Fruit fly (Drosophila melanogaster) whole organism, prepupa: ENCODE measurements around the gene CG14507.

ENCODE experiments used
- Blimp-1 ChIP-seq: fragments of 200-800 bp; sonication (Bioruptor generic); optimal IDR thresholded peaks from 3 replicates; lab custom pipeline; 2017; ENCODE audit warnings: missing biosample characterization, missing genetic modification characterization, mild to moderate bottlenecking, moderate library complexity, missing genetic modification reagents
- CG10669 ChIP-seq: fragments of 200-800 bp; sonication (Bioruptor generic); optimal IDR thresholded peaks from 3 replicates; lab custom pipeline; 2018; ENCODE audit warnings: missing biosample characterization, mild to moderate bottlenecking, missing genetic modification characterization, moderate library complexity
- CG11294 ChIP-seq: fragments of 200-800 bp; sonication (Bioruptor generic); IDR thresholded peaks from 2 replicates; pipeline ENCODE4 v1.3.6; 2022; ENCODE audit warnings: missing biosample characterization, missing genetic modification characterization
- CG11762 ChIP-seq: fragments of 200-800 bp; sonication (Bioruptor generic); optimal IDR thresholded peaks from 3 replicates; lab custom pipeline; 2016; ENCODE audit warnings: missing biosample characterization, missing genetic modification characterization; ENCODE audit not compliant: insufficient read depth
- CG1621 ChIP-seq: fragments of 200-800 bp; sonication (Bioruptor generic); optimal IDR thresholded peaks from 3 replicates; lab custom pipeline; 2018; ENCODE audit warnings: missing biosample characterization, mild to moderate bottlenecking, missing genetic modification characterization
- CG3032 ChIP-seq: fragments of 200-800 bp; optimal IDR thresholded peaks from 2 replicates; lab custom pipeline; 2019; ENCODE audit warnings: missing biosample characterization, mild to moderate bottlenecking, missing genetic modification characterization, moderate library complexity
- CG34406 ChIP-seq: fragments of 200-800 bp; sonication (Bioruptor generic); optimal IDR thresholded peaks from 3 replicates; lab custom pipeline; 2016; ENCODE audit warnings: missing biosample characterization, missing genetic modification characterization
- CG4318 ChIP-seq: fragments of 200-800 bp; sonication (Bioruptor generic); optimal IDR thresholded peaks from 3 replicates; lab custom pipeline; 2017; ENCODE audit warnings: missing biosample characterization, mild to moderate bottlenecking, missing genetic modification characterization
- CG6163 ChIP-seq: fragments of 200-800 bp; sonication (Bioruptor generic); IDR thresholded peaks from 3 replicates; pipeline ENCODE4 v1.3.6; 2022; ENCODE audit warnings: missing biosample characterization, missing genetic modification characterization
- CG6276 ChIP-seq: fragments of 200-800 bp; sonication (Bioruptor generic); optimal IDR thresholded peaks from 2 replicates; lab custom pipeline; 2017; ENCODE audit warnings: missing biosample characterization, mild to moderate bottlenecking, missing genetic modification characterization
- CG6808 ChIP-seq: fragments of 200-800 bp; sonication (Bioruptor generic); optimal IDR thresholded peaks from 3 replicates; lab custom pipeline; 2017; ENCODE audit warnings: missing biosample characterization, missing genetic modification characterization, mild to moderate bottlenecking, moderate library complexity, missing genetic modification reagents
- CG7368 ChIP-seq: fragments of 200-800 bp; sonication (Bioruptor generic); optimal IDR thresholded peaks from 3 replicates; lab custom pipeline; 2016; ENCODE audit warnings: missing biosample characterization, missing genetic modification characterization
- CG8319 ChIP-seq: fragments of 200-800 bp; sonication (Bioruptor generic); optimal IDR thresholded peaks from 3 replicates; lab custom pipeline; 2016; ENCODE audit warnings: missing biosample characterization, missing genetic modification characterization
- CG8632 ChIP-seq: fragments of 200-800 bp; sonication (Bioruptor generic); optimal IDR thresholded peaks from 3 replicates; lab custom pipeline; 2016; ENCODE audit warnings: missing biosample characterization, missing genetic modification characterization
- CG9139 ChIP-seq: fragments of 200-800 bp; sonication (Bioruptor generic); optimal IDR thresholded peaks from 3 replicates; lab custom pipeline; 2017; ENCODE audit warnings: missing biosample characterization, mild to moderate bottlenecking, missing genetic modification characterization
- Eip78C ChIP-seq: fragments of 200-800 bp; sonication (Bioruptor generic); peaks from one replicate; lab custom pipeline; 2016; ENCODE audit warnings: missing biosample characterization, missing genetic modification characterization
- Eip93F ChIP-seq: fragments of 200-800 bp; sonication (Bioruptor generic); optimal IDR thresholded peaks from 2 replicates; lab custom pipeline; 2016; ENCODE audit warnings: missing biosample characterization, mild to moderate bottlenecking, missing genetic modification characterization
- Ets96B ChIP-seq: fragments of 200-800 bp; optimal IDR thresholded peaks from 2 replicates; lab custom pipeline; 2019; ENCODE audit warnings: missing biosample characterization, mild to moderate bottlenecking, missing genetic modification characterization, moderate library complexity
- Hr38 ChIP-seq: sonication (Bioruptor generic); optimal IDR thresholded peaks from 2 replicates; lab custom pipeline; 2016; ENCODE audit warnings: missing biosample characterization, missing genetic modification characterization
- Hr39 ChIP-seq: fragments of 200-800 bp; sonication (Bioruptor generic); optimal IDR thresholded peaks from 2 replicates; lab custom pipeline; 2016; ENCODE audit warnings: missing biosample characterization, missing genetic modification characterization
- Met ChIP-seq: fragments of 200-800 bp; sonication (Bioruptor generic); optimal IDR thresholded peaks from 3 replicates; lab custom pipeline; 2016; ENCODE audit warnings: missing biosample characterization, missing genetic modification characterization
- OdsH ChIP-seq: fragments of 200-800 bp; sonication (Bioruptor generic); optimal IDR thresholded peaks from 3 replicates; lab custom pipeline; 2016; ENCODE audit warnings: missing biosample characterization, missing genetic modification characterization
- Smox ChIP-seq: fragments of 200-800 bp; sonication (Bioruptor generic); optimal IDR thresholded peaks from 3 replicates; lab custom pipeline; 2016; ENCODE audit warnings: missing biosample characterization, missing genetic modification characterization
- Sox15 ChIP-seq: fragments of 200-800 bp; sonication (Bioruptor generic); optimal IDR thresholded peaks from 3 replicates; lab custom pipeline; 2016; ENCODE audit warnings: missing biosample characterization, missing genetic modification characterization
- acj6 ChIP-seq: fragments of 200-800 bp; sonication (Bioruptor generic); optimal IDR thresholded peaks from 3 replicates; lab custom pipeline; 2016; ENCODE audit warnings: missing biosample characterization, missing genetic modification characterization
- dac ChIP-seq: fragments of 200-800 bp; sonication (Bioruptor generic); optimal IDR thresholded peaks from 2 replicates; lab custom pipeline; 2017; ENCODE audit warnings: missing biosample characterization, mild to moderate bottlenecking, missing genetic modification characterization
- esn ChIP-seq: fragments of 200-800 bp; sonication (Bioruptor generic); optimal IDR thresholded peaks from 2 replicates; lab custom pipeline; 2016; ENCODE audit warnings: missing biosample characterization, mild to moderate bottlenecking, missing genetic modification characterization, moderate library complexity
- fd59A ChIP-seq: fragments of 200-800 bp; sonication (Bioruptor generic); optimal IDR thresholded peaks from 2 replicates; lab custom pipeline; 2017; ENCODE audit warnings: missing biosample characterization, mild to moderate bottlenecking, missing genetic modification characterization, missing genetic modification reagents
- fd85E ChIP-seq: fragments of 200-800 bp; sonication (Bioruptor generic); optimal IDR thresholded peaks from 3 replicates; lab custom pipeline; 2016; ENCODE audit warnings: missing biosample characterization, missing genetic modification characterization
- fkh ChIP-seq: fragments of 200-800 bp; sonication (Bioruptor generic); optimal IDR thresholded peaks from 3 replicates; lab custom pipeline; 2017; ENCODE audit warnings: missing biosample characterization, mild to moderate bottlenecking, missing genetic modification characterization, moderate library complexity
- lz ChIP-seq: fragments of 200-800 bp; sonication (Bioruptor generic); optimal IDR thresholded peaks from 3 replicates; lab custom pipeline; 2016; ENCODE audit warnings: missing biosample characterization, missing genetic modification characterization
- net ChIP-seq: fragments of 200-800 bp; sonication (Bioruptor generic); optimal IDR thresholded peaks from 3 replicates; lab custom pipeline; 2016; ENCODE audit warnings: missing biosample characterization, missing genetic modification characterization
- pdm3 ChIP-seq: fragments of 200-800 bp; sonication (Bioruptor generic); optimal IDR thresholded peaks from 3 replicates; lab custom pipeline; 2016; ENCODE audit warnings: missing biosample characterization, missing genetic modification characterization
- salr ChIP-seq, 2 experiments: fragments of 200-800 bp; sonication (Bioruptor generic); optimal IDR thresholded peaks; 3 replicates each; lab custom pipeline; 2016 to 2018; ENCODE audit warnings: missing biosample characterization in 2 of 2, missing genetic modification characterization in 2 of 2, mild to moderate bottlenecking in 1 of 2
- svp ChIP-seq: fragments of 200-800 bp; sonication (Bioruptor generic); peaks from one replicate; lab custom pipeline; 2016; ENCODE audit warnings: missing biosample characterization, missing genetic modification characterization
- vri ChIP-seq: fragments of 200-800 bp; sonication (Bioruptor generic); optimal IDR thresholded peaks from 3 replicates; lab custom pipeline; 2016; ENCODE audit warnings: missing biosample characterization, mild to moderate bottlenecking, missing genetic modification characterization

CG14507 gene

dm6 chr3R:29229958-29230357, 2.4 kb upstream of the CG14507 start:
- TF ChIP-seq CG3032 (tag; lab: Kevin White, UChicago): no peak
- no peak for TF ChIP-seq esn
- TF ChIP-seq CG1621 (tag; lab: Kevin White, UChicago): no peak
- TF ChIP-seq vri: peak; percentile 20
- no peak for TF ChIP-seq fd59A
- no peak for TF ChIP-seq Hr38
- TF ChIP-seq CG6808 (GFP tag; lab: Kevin White, UChicago): no peak
- TF ChIP-seq CG9139 (GFP tag; lab: Kevin White, UChicago): no peak
- TF ChIP-seq, all 60 proteins: peak for 1

DNA sequence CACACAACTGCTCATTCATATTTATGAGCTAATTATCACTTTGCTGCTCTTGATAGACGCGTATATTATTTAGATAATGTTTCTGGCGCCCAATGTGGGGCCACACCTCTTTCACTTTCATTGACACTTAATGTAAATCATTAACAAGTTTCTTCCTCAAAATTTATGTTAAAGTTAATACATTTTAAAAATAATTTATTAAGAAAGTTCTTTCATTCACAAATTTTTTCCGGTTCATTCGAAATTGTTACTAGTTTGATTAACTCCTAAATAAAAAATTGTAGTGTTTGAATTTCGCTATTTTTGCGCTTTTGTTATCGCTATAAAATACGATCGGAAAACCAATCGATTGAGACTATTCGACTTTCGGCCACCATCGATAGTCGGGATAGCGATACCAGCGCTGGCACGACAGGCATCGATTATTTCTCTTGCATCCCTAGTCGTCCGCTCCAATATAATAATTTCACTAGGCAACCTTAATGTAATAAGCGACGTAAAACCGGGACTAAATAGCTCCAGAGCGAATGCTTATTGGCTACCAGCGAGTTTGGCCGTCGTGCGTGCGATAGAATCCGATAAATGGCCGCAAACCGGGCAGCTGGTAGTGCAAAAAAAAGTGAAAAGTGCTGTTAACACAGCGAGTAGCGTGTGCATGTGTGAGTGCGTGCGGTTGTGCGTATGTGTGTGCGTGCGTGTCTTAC, 1.4 kb upstream of the CG14507 start, which contains the start of gene Usp1:
TSS of gene Usp1 (plus strand) at position 417 of the 704 bp plus-strand sequence.
- TF ChIP-seq Hr38 (no peak), OdsH (GFP tag; lab: Kevin White, UChicago) (no peak), fkh (GFP tag; lab: Kevin White, UChicago) (peak; percentile 26), CG4318 (no peak), CG11762 (GFP tag; lab: Kevin White, UChicago) (no peak), Ets96B (tag; lab: Kevin White, UChicago) (no peak), CG1621 (tag; lab: Kevin White, UChicago) (no peak), Blimp-1 (GFP tag; lab: Kevin White, UChicago) (peak; percentile 73), CG8319 (GFP tag; lab: Kevin White, UChicago) (no peak), CG6808 (GFP tag; lab: Kevin White, UChicago) (no peak), pdm3 (no peak), CG6163 (GFP tag; lab: Robert Waterston, UW) (no peak), CG11294 (no peak), CG9139 (GFP tag; lab: Kevin White, UChicago) (no peak), Met (no peak), fd59A (no peak), Sox15 (GFP tag; lab: Kevin White, UChicago) (no peak), net (GFP tag; lab: Kevin White, UChicago) (no peak)

- TF ChIP-seq esn (peak; percentile 6), vri (peak; percentile 10), CG3032 (tag; lab: Kevin White, UChicago) (no peak), Eip93F (GFP tag; lab: Kevin White, UChicago) (no peak), Hr38 (no peak), CG34406 (GFP tag; lab: Kevin White, UChicago) (no peak), fd59A (no peak), fkh (GFP tag; lab: Kevin White, UChicago) (peak; percentile 44), Eip78C (GFP tag; lab: Kevin White, UChicago) (peak; percentile 48), CG6276 (GFP tag; lab: Kevin White, UChicago) (no peak), Smox (no peak)
Measured at dm6 chr3R:29222891-29223842, 4.4 kb downstream of the CG14507 start, which contains the start of the genes Cisd2 and Brd8. Gene Cisd2 (minus strand): TSS chr3R:29223428. Gene Brd8 (plus strand): TSS chr3R:29223485.

DNA sequence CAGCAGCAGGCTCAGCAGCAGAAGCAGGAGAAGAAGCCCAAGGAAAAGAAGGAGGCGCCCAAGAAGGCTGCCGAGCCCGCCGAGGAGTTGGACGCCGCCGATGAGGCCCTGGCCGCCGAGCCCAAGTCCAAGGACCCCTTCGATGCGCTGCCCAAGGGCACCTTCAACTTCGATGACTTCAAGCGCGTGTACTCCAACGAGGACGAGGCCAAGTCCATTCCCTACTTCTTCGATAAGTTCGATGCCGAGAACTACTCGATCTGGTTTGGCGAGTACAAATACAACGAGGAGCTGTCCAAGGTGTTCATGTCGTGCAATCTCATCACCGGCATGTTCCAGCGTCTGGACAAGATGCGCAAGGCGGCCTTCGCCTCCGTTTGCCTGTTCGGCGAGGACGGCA, 6.4 kb downstream of the CG14507 start:
- no peak for TF ChIP-seq pdm3
- TF ChIP-seq dac (GFP tag; lab: Kevin White, UChicago): no peak
- no peak for TF ChIP-seq CG9139 (GFP tag; lab: Kevin White, UChicago)
- TF ChIP-seq fkh (GFP tag; lab: Kevin White, UChicago): no peak
- no peak for TF ChIP-seq CG4318
- TF ChIP-seq Smox: no peak
- TF ChIP-seq lz (GFP tag; lab: Kevin White, UChicago): no peak
- TF ChIP-seq Met: no peak
- no peak for TF ChIP-seq acj6 (GFP tag; lab: Kevin White, UChicago)
- TF ChIP-seq CG10669: no peak
- no peak for TF ChIP-seq CG3032 (tag; lab: Kevin White, UChicago)
- TF ChIP-seq CG7368: no peak
- no peak for TF ChIP-seq svp (GFP tag; lab: Kevin White, UChicago)
- no peak for TF ChIP-seq fd85E (GFP tag; lab: Kevin White, UChicago)
- no peak for TF ChIP-seq Hr39
- no peak for TF ChIP-seq fd59A
- no peak for TF ChIP-seq CG8632 (GFP tag; lab: Kevin White, UChicago)
- TF ChIP-seq net (GFP tag; lab: Kevin White, UChicago): no peak
- no peak for TF ChIP-seq Hr38
- no peak for TF ChIP-seq salr (GFP tag; optimal IDR thresholded peaks at IDR 0.05; lab: Kevin White, UChicago)
